Worm (Caenorhabditis elegans) whole organism, young adult: Measurements from ENCODE around the gene F25B4.8.

Experiments
- F37B4.10 ChIP-seq: fragments of 200-800 bp; sonication (Bioruptor generic); IDR thresholded peaks from 2 replicates; pipeline ENCODE4 v1.3.6; 2022; ENCODE audit warnings: missing genetic modification characterization, missing compliant biosample characterization
- Y79H2A.3 ChIP-seq: fragments of 200-800 bp; sonication (Bioruptor generic); conservative IDR thresholded peaks from 2 replicates; pipeline ENCODE4 v1.3.6; 2022; ENCODE audit warnings: missing genetic modification reagents, missing genetic modification characterization, missing compliant biosample characterization
- ama-1 ChIP-seq, 3 experiments: fragments of 150-350 bp in 1 of 3; sonication (generic microtip) in 2 of 3; optimal IDR thresholded peaks; 2 replicates each; lab custom pipeline; 2014 to 2018; ENCODE audit warnings: missing biosample characterization in 2 of 3, missing genetic modification characterization in 2 of 3, missing genetic modification reagents in 2 of 3
- madf-8 ChIP-seq: fragments of 200-800 bp; sonication (Bioruptor generic); conservative IDR thresholded peaks from 2 replicates; pipeline ENCODE4 v1.3.6; 2022; ENCODE audit warnings: missing genetic modification reagents, missing genetic modification characterization, missing compliant biosample characterization
- nfyb-1 ChIP-seq: fragments of 200-800 bp; sonication (Bioruptor generic); IDR thresholded peaks from 2 replicates; pipeline ENCODE4 v1.3.6; 2022; ENCODE audit warnings: missing genetic modification reagents, missing genetic modification characterization, missing compliant biosample characterization
- nhr-179 ChIP-seq: sonication (generic microtip); optimal IDR thresholded peaks from 2 replicates; lab custom pipeline; 2016; ENCODE audit warnings: mild to moderate bottlenecking, missing genetic modification characterization, missing compliant biosample characterization
- nhr-80 ChIP-seq: sonication (generic microtip); optimal IDR thresholded peaks from 2 replicates; lab custom pipeline; 2016; ENCODE audit warnings: missing genetic modification characterization, missing compliant biosample characterization
- nhr-90 ChIP-seq: sonication (generic microtip); optimal IDR thresholded peaks from 2 replicates; lab custom pipeline; 2016; ENCODE audit warnings: missing genotype, mild to moderate bottlenecking, missing genetic modification characterization, missing compliant biosample characterization
- pha-4 ChIP-seq: fragments of 150-350 bp; sonication (generic microtip); optimal IDR thresholded peaks from 2 replicates; lab custom pipeline; 2014; ENCODE audit warnings: missing biosample characterization, missing genetic modification reagents, missing genetic modification characterization
- sdz-38 ChIP-seq: sonication (generic microtip); optimal IDR thresholded peaks from 2 replicates; lab custom pipeline; 2016; ENCODE audit warnings: missing genotype, missing genetic modification characterization, missing compliant biosample characterization
- snpc-4 ChIP-seq, 5 experiments: fragments of 150-350 bp in 1 of 5; sonication (generic microtip) in 4 of 5; optimal IDR thresholded peaks; 2 replicates each; lab custom pipeline; 2014 to 2018; ENCODE audit warnings: missing genetic modification characterization in 5 of 5, missing biosample characterization in 3 of 5, antibody characterized with exemption in 2 of 5, mild to moderate bottlenecking in 2 of 5, missing compliant biosample characterization in 2 of 5, missing genotype in 2 of 5, moderate library complexity in 2 of 5, missing genetic modification reagents in 1 of 5
- unc-130 ChIP-seq: sonication (generic microtip); optimal IDR thresholded peaks from 2 replicates; lab custom pipeline; 2016; ENCODE audit warnings: missing genetic modification reagents, missing genetic modification characterization, missing compliant biosample characterization
- unc-62 ChIP-seq: fragments of 150-350 bp; optimal IDR thresholded peaks from 2 replicates; lab custom pipeline; 2014; ENCODE audit warnings: missing biosample characterization, missing genetic modification reagents, missing genetic modification characterization
- ztf-6 ChIP-seq: fragments of 200-800 bp; sonication (Bioruptor generic); IDR thresholded peaks from 2 replicates; pipeline ENCODE4 v1.3.6; 2022; ENCODE audit warnings: missing genetic modification reagents, missing genetic modification characterization, missing compliant biosample characterization

DNA sequence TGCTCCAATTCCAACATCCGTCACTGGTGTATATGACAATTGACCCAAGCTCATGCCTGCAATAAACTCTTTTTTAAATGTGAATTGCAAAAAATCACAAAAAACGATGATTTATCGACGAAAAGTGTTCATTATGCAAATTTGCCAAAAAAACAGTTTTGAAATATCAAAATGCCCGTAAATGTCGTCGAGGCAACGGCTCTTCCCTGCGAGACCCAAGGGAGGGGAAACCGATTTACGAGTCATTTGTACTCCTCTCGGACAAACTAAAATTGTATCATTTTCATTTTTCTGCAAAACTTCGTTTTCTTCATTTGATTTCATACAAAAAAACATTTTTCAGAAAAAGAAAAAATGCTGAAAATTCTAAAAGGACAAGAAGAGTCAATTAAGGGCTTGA lies 7.0 kb downstream of the F25B4.8 start, which contains the start of the genes hmgs-1 and F25B4.4:
- TF ChIP-seq madf-8 (GFP tag; lab: Robert Waterston, UW) (peak; percentile 58), nhr-179 (tag; lab: Kevin White, UChicago) (no peak), pha-4 (tag; lab: Kevin White, UChicago) (peak; percentile 68), unc-62 (GFP tag; lab: Kevin White, UChicago) (no peak), snpc-4 (GFP tag; optimal IDR thresholded peaks at IDR 0.05; lab: Kevin White, UChicago) (peak; percentile 48), snpc-4 (tag; optimal IDR thresholded peaks at IDR 0.05; lab: Kevin White, UChicago) (peak; percentile 15 to 69 (median 47)), ztf-6 (no peak), nfyb-1 (peak; percentile 84), unc-130 (GFP tag; lab: Kevin White, UChicago) (peak; percentile 30), sdz-38 (tag; lab: Kevin White, UChicago) (no peak), nhr-80 (tag; lab: Kevin White, UChicago) (peak; percentile 6), F37B4.10 (GFP tag; lab: Robert Waterston, UW) (no peak), Y79H2A.3 (no peak), nhr-90 (tag; lab: Kevin White, UChicago) (no peak), ama-1 (optimal IDR thresholded peaks at IDR 0.05; lab: Kevin White, UChicago) (no peak), ama-1 (GFP tag; optimal IDR thresholded peaks at IDR 0.05; lab: Kevin White, UChicago) (peak in 1 of 2 experiments; percentile 63)
